Worm (Caenorhabditis elegans): ENCODE results near the gene R03E9.2.

- TF ChIP-seq mab-5 (tag; optimal IDR thresholded peaks at IDR 0.05) = no peak
- TF ChIP-seq pha-4 (tag; optimal IDR thresholded peaks at IDR 0.05) = no peak
- no peak for TF ChIP-seq unc-62 (GFP tag; optimal IDR thresholded peaks at IDR 0.05)
- TF ChIP-seq unc-39 (tag; optimal IDR thresholded peaks at IDR 0.05) = no peak
- TF ChIP-seq ces-1 (GFP tag; optimal IDR thresholded peaks at IDR 0.05) = no peak
- TF ChIP-seq M03D4.4 (tag; optimal IDR thresholded peaks at IDR 0.05) = no peak
- no peak for TF ChIP-seq elt-1 (tag; optimal IDR thresholded peaks at IDR 0.05; ENCODE audit: borderline replicate concordance, insufficient read depth)
- no peak for TF ChIP-seq lsy-2 (tag; optimal IDR thresholded peaks at IDR 0.05)
- no peak for TF ChIP-seq snpc-4 (tag; optimal IDR thresholded peaks at IDR 0.05)
- no peak for TF ChIP-seq ceh-43 (GFP tag; optimal IDR thresholded peaks at IDR 0.05)
- TF ChIP-seq ceh-83 (GFP tag; optimal IDR thresholded peaks at IDR 0.05) = no peak
- no peak for TF ChIP-seq ztf-11 (tag; optimal IDR thresholded peaks at IDR 0.05)
- TF ChIP-seq lin-13 (tag; optimal IDR thresholded peaks at IDR 0.05) = no peak
- TF ChIP-seq nhr-28 (tag; optimal IDR thresholded peaks at IDR 0.05) = no peak
These were observed 44.0 kb downstream of the R03E9.2 start for ce11 chrX:6688953-6689562.
